Worm (Caenorhabditis elegans): Measurements from ENCODE around the gene C04G2.10.

DNA sequence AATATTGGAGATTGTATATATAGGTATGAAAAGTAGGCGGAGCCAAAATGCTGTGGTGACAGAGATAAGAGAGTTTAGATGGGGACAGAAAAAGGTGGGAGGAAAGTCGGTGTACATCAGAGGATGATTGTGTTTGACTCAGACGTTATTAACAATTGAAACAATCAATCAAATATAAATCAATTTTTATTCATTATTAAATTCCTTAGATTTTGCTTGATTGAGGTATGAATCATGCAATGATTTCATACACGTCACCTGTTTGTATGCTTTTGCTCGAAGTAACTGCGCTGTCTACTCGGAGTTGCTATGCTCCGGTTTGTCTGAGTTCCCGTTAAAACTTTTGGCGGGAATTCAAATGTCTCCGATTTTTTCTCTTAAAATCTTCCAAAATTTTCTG lies at the start of gene C04G2.10:
- TF ChIP-seq fkh-10 (GFP tag; optimal IDR thresholded peaks at IDR 0.05) (no peak), lin-11 (tag; optimal IDR thresholded peaks at IDR 0.05) (no peak), nhr-232 (tag; optimal IDR thresholded peaks at IDR 0.05) (no peak)
